Fruit fly (Drosophila melanogaster) S2 (cell line): ENCODE results near the gene CG10019.

Experiments used
- CG8478 ChIP-seq: fragments of >200 bp; optimal IDR thresholded peaks from 2 replicates; lab custom pipeline; 2018
- CTCF ChIP-seq, 2 experiments: fragments of >200 bp; optimal IDR thresholded peaks; 2 replicates each; lab custom pipeline; 2018

- TF ChIP-seq CTCF (optimal IDR thresholded peaks at IDR 0.05; lab: Kevin White, UChicago) (no peak), CG8478 (lab: Kevin White, UChicago) (no peak)
Measured at dm6 chr2L:3729635-3730034, 631 bp upstream of the CG10019 start.
